Fruit fly (Drosophila melanogaster) whole organism, embryonic: ENCODE data around the gene Pdhb.
A peak's percentile ranks its signal among the peaks of the same experiment; 100 is the strongest.

Experiments
- CG10321 ChIP-seq: fragments of 200-800 bp; sonication (Bioruptor generic); IDR thresholded peaks from 2 replicates; pipeline ENCODE4 v1.3.6; 2022; ENCODE audit warnings: missing biosample characterization, missing genetic modification characterization
- CG10462 ChIP-seq: fragments of 200-800 bp; sonication (Bioruptor generic); optimal IDR thresholded peaks from 2 replicates; lab custom pipeline; 2016; ENCODE audit warnings: missing biosample characterization, missing genetic modification characterization
- CG11456 ChIP-seq: fragments of 200-800 bp; sonication (Bioruptor generic); IDR thresholded peaks from 3 replicates; pipeline ENCODE4 v1.3.6; 2022; ENCODE audit warnings: missing biosample characterization, missing genetic modification characterization
- CG12391 ChIP-seq: fragments of 200-800 bp; sonication (Bioruptor generic); optimal IDR thresholded peaks from 3 replicates; lab custom pipeline; 2018; ENCODE audit warnings: missing biosample characterization, mild to moderate bottlenecking, missing genetic modification characterization, moderate library complexity
- CG1603 ChIP-seq: fragments of 200-800 bp; sonication (Bioruptor generic); optimal IDR thresholded peaks from 2 replicates; lab custom pipeline; 2019; ENCODE audit warnings: missing biosample characterization, mild to moderate bottlenecking, missing genetic modification characterization, moderate library complexity
- CG1792 ChIP-seq: fragments of 200-800 bp; sonication (Bioruptor generic); optimal IDR thresholded peaks from 2 replicates; lab custom pipeline; 2016; ENCODE audit warnings: missing biosample characterization, missing genetic modification characterization
- CG2678 ChIP-seq: fragments of 200-800 bp; sonication (Bioruptor generic); optimal IDR thresholded peaks from 3 replicates; lab custom pipeline; 2019; ENCODE audit warnings: missing biosample characterization, mild to moderate bottlenecking, missing genetic modification characterization, moderate library complexity
- CG2889 ChIP-seq: fragments of 200-800 bp; sonication (Bioruptor generic); IDR thresholded peaks from 3 replicates; pipeline ENCODE4 v1.3.6; 2022; ENCODE audit warnings: missing biosample characterization, missing genetic modification characterization
- CG3163 ChIP-seq: fragments of 200-800 bp; sonication (Bioruptor generic); optimal IDR thresholded peaks from 3 replicates; lab custom pipeline; 2016; ENCODE audit warnings: missing biosample characterization, missing genetic modification characterization
- CG34224 ChIP-seq: fragments of 200-800 bp; sonication (Bioruptor generic); IDR thresholded peaks from 3 replicates; pipeline ENCODE4 v1.3.6; 2022; ENCODE audit warnings: missing biosample characterization, missing genetic modification characterization; ENCODE audit not compliant: partially characterized antibody
- CG4282 ChIP-seq: fragments of 200-800 bp; sonication (Bioruptor generic); optimal IDR thresholded peaks from 2 replicates; lab custom pipeline; 2016; ENCODE audit warnings: missing biosample characterization, missing genetic modification characterization
- CG7745 ChIP-seq: fragments of 200-800 bp; sonication (Bioruptor generic); optimal IDR thresholded peaks from 2 replicates; lab custom pipeline; 2018; ENCODE audit warnings: missing biosample characterization, mild to moderate bottlenecking, missing genetic modification characterization, moderate library complexity
- CG8290 ChIP-seq, 3 experiments: fragments of 200-800 bp; sonication (Bioruptor generic); optimal IDR thresholded peaks; 2 replicates each; lab custom pipeline; 2016 to 2019; ENCODE audit warnings: missing biosample characterization in 3 of 3, missing genetic modification characterization in 3 of 3, mild to moderate bottlenecking in 2 of 3, moderate library complexity in 1 of 3
- CoRest ChIP-seq: fragments of 200-800 bp; sonication (Bioruptor generic); optimal IDR thresholded peaks from 3 replicates; lab custom pipeline; 2018; ENCODE audit warnings: missing biosample characterization, mild to moderate bottlenecking, missing genetic modification characterization, moderate library complexity
- Dll ChIP-seq: fragments of 200-800 bp; sonication (Bioruptor generic); IDR thresholded peaks from 4 replicates; pipeline ENCODE4 v1.3.6; 2022; ENCODE audit warnings: missing biosample characterization, missing genetic modification characterization; ENCODE audit not compliant: partially characterized antibody
- Dref ChIP-seq: fragments of 200-800 bp; sonication (Bioruptor generic); IDR thresholded peaks from 2 replicates; pipeline ENCODE4 v1.3.6; 2022; ENCODE audit warnings: missing biosample characterization, missing genetic modification characterization
- GATAe ChIP-seq: fragments of 200-800 bp; sonication (Bioruptor generic); conservative IDR thresholded peaks from 2 replicates; pipeline ENCODE4 v1.3.6; 2022; ENCODE audit warnings: missing biosample characterization, missing genetic modification characterization
- Hey ChIP-seq: fragments of 200-800 bp; sonication (Bioruptor generic); optimal IDR thresholded peaks from 3 replicates; lab custom pipeline; 2018; ENCODE audit warnings: missing biosample characterization, mild to moderate bottlenecking, missing genetic modification characterization
- Hmr ChIP-seq: fragments of 200-800 bp; sonication (Bioruptor generic); optimal IDR thresholded peaks from 3 replicates; lab custom pipeline; 2017; ENCODE audit warnings: mild to moderate bottlenecking, missing biosample characterization, missing genetic modification reagents, missing genetic modification characterization
- NC2β ChIP-seq: fragments of 200-800 bp; sonication (Bioruptor generic); optimal IDR thresholded peaks from 2 replicates; lab custom pipeline; 2016; ENCODE audit warnings: missing biosample characterization, missing genetic modification characterization
- Optix ChIP-seq: fragments of 200-800 bp; sonication (Bioruptor generic); IDR thresholded peaks from 3 replicates; pipeline ENCODE4 v1.3.6; 2022; ENCODE audit warnings: missing biosample characterization, missing genetic modification characterization
- Pdp1 ChIP-seq, 2 experiments: fragments of 200-800 bp; sonication (Bioruptor generic); optimal IDR thresholded peaks; 3 replicates each; lab custom pipeline; 2016; ENCODE audit warnings: missing biosample characterization in 2 of 2, missing genetic modification characterization in 2 of 2, mild to moderate bottlenecking in 1 of 2, moderate library complexity in 1 of 2
- Spps ChIP-seq: fragments of 200-800 bp; sonication (Bioruptor generic); optimal IDR thresholded peaks from 2 replicates; lab custom pipeline; 2018; ENCODE audit warnings: missing biosample characterization, mild to moderate bottlenecking, missing genetic modification characterization
- Ssrp ChIP-seq: fragments of 200-800 bp; sonication (Bioruptor generic); optimal IDR thresholded peaks from 2 replicates; lab custom pipeline; 2018; ENCODE audit warnings: missing biosample characterization, mild to moderate bottlenecking, missing genetic modification characterization, moderate library complexity
- ash1 ChIP-seq: fragments of 200-800 bp; sonication (Bioruptor generic); optimal IDR thresholded peaks from 2 replicates; lab custom pipeline; 2018; ENCODE audit warnings: missing biosample characterization, mild to moderate bottlenecking, missing genetic modification characterization
- ato ChIP-seq: fragments of 200-800 bp; sonication (Bioruptor generic); IDR thresholded peaks from 2 replicates; pipeline ENCODE4 v1.3.6; 2022; ENCODE audit warnings: missing biosample characterization, missing genetic modification characterization; ENCODE audit not compliant: partially characterized antibody
- bsh ChIP-seq, 2 experiments: fragments of 200-800 bp; sonication (Bioruptor generic); optimal IDR thresholded peaks; 2 replicates each; lab custom pipeline; 2017 to 2018; ENCODE audit warnings: mild to moderate bottlenecking in 2 of 2, missing biosample characterization in 2 of 2, missing genetic modification characterization in 2 of 2, moderate library complexity in 1 of 2
- ci ChIP-seq: fragments of 200-800 bp; sonication (Bioruptor generic); IDR thresholded peaks from 3 replicates; pipeline ENCODE4 v1.3.6; 2022; ENCODE audit warnings: missing biosample characterization, missing genetic modification characterization
- cwo ChIP-seq: fragments of 200-800 bp; sonication (Bioruptor generic); optimal IDR thresholded peaks from 3 replicates; lab custom pipeline; 2017; ENCODE audit warnings: missing biosample characterization, missing genetic modification characterization, mild to moderate bottlenecking, moderate library complexity, missing genetic modification reagents
- dpn ChIP-seq, 2 experiments: fragments of 200-800 bp; sonication (Bioruptor generic); optimal IDR thresholded peaks; 3 replicates each; lab custom pipeline; 2016; ENCODE audit warnings: missing biosample characterization in 2 of 2, missing genetic modification characterization in 2 of 2
- eve ChIP-seq, 2 experiments: fragments of >200 bp; optimal IDR thresholded peaks; 2 replicates each; lab custom pipeline; 2017; ENCODE audit warnings: missing biosample characterization in 2 of 2, missing genetic modification characterization in 2 of 2
- gem ChIP-seq: fragments of 200-800 bp; sonication (Bioruptor generic); optimal IDR thresholded peaks from 2 replicates; lab custom pipeline; 2019; ENCODE audit warnings: missing biosample characterization, mild to moderate bottlenecking, missing genetic modification characterization, moderate library complexity
- her ChIP-seq: fragments of 200-800 bp; sonication (Bioruptor generic); optimal IDR thresholded peaks from 2 replicates; lab custom pipeline; 2016; ENCODE audit warnings: missing biosample characterization, missing genetic modification characterization
- hth ChIP-seq: fragments of >200 bp; optimal IDR thresholded peaks from 2 replicates; lab custom pipeline; 2017; ENCODE audit warnings: inconsistent platforms
- kay ChIP-seq: fragments of 200-800 bp; sonication (Bioruptor generic); optimal IDR thresholded peaks from 2 replicates; lab custom pipeline; 2016; ENCODE audit warnings: missing biosample characterization, missing genetic modification characterization
- kni ChIP-seq: fragments of 200-800 bp; sonication (Bioruptor generic); optimal IDR thresholded peaks from 3 replicates; lab custom pipeline; 2017; ENCODE audit warnings: mild to moderate bottlenecking, missing biosample characterization, missing genetic modification reagents, missing genetic modification characterization
- lab ChIP-seq: fragments of 200-800 bp; sonication (Bioruptor generic); optimal IDR thresholded peaks from 3 replicates; lab custom pipeline; 2017; ENCODE audit warnings: missing biosample characterization, missing genetic modification characterization, mild to moderate bottlenecking, moderate library complexity, missing genetic modification reagents
- lbe ChIP-seq: fragments of 200-800 bp; sonication (Bioruptor generic); optimal IDR thresholded peaks from 2 replicates; lab custom pipeline; 2016; ENCODE audit warnings: missing biosample characterization, mild to moderate bottlenecking, missing genetic modification characterization
- nau ChIP-seq: fragments of 200-800 bp; sonication (Bioruptor generic); optimal IDR thresholded peaks from 3 replicates; lab custom pipeline; 2017; ENCODE audit warnings: missing biosample characterization, mild to moderate bottlenecking, missing genetic modification characterization, missing genetic modification reagents
- pb ChIP-seq: fragments of 200-800 bp; sonication (Bioruptor generic); optimal IDR thresholded peaks from 3 replicates; lab custom pipeline; 2016; ENCODE audit warnings: missing biosample characterization, missing genetic modification characterization
- pho ChIP-seq: fragments of 200-800 bp; sonication (Bioruptor generic); optimal IDR thresholded peaks from 2 replicates; lab custom pipeline; 2016; ENCODE audit warnings: missing biosample characterization, missing genetic modification characterization
- pita ChIP-seq: fragments of 200-800 bp; sonication (Bioruptor generic); optimal IDR thresholded peaks from 2 replicates; lab custom pipeline; 2017; ENCODE audit warnings: missing biosample characterization, mild to moderate bottlenecking, missing genetic modification characterization
- pzg ChIP-seq: fragments of 200-800 bp; sonication (Bioruptor generic); optimal IDR thresholded peaks from 3 replicates; lab custom pipeline; 2018; ENCODE audit warnings: missing biosample characterization, mild to moderate bottlenecking, missing genetic modification characterization, moderate library complexity
- sd ChIP-seq: fragments of 200-800 bp; sonication (Bioruptor generic); optimal IDR thresholded peaks from 3 replicates; lab custom pipeline; 2018; ENCODE audit warnings: missing biosample characterization, mild to moderate bottlenecking, missing genetic modification characterization, moderate library complexity
- sens ChIP-seq: fragments of 200-800 bp; sonication (Bioruptor generic); peaks from one replicate; lab custom pipeline; 2016; ENCODE audit warnings: missing biosample characterization, missing genetic modification characterization
- seq ChIP-seq: fragments of 200-800 bp; sonication (Bioruptor generic); IDR thresholded peaks from 2 replicates; pipeline ENCODE4 v1.3.6; 2022; ENCODE audit warnings: missing biosample characterization, missing genetic modification characterization
- so ChIP-seq: fragments of 200-800 bp; sonication (Bioruptor generic); IDR thresholded peaks from 3 replicates; pipeline ENCODE4 v1.3.6; 2022; ENCODE audit warnings: missing biosample characterization, missing genetic modification characterization
- sr ChIP-seq: fragments of 200-800 bp; sonication (Bioruptor generic); IDR thresholded peaks from 3 replicates; pipeline ENCODE4 v1.3.6; 2022; ENCODE audit warnings: missing biosample characterization, missing genetic modification characterization
- vnd ChIP-seq: fragments of 200-800 bp; sonication (Bioruptor generic); IDR thresholded peaks from 3 replicates; pipeline ENCODE4 v1.3.6; 2022; ENCODE audit warnings: missing biosample characterization, missing genetic modification characterization; ENCODE audit not compliant: partially characterized antibody
- zen2 ChIP-seq: fragments of 200-800 bp; sonication (Bioruptor generic); IDR thresholded peaks from 3 replicates; pipeline ENCODE4 v1.3.6; 2022; ENCODE audit warnings: missing biosample characterization, missing genetic modification characterization; ENCODE audit not compliant: partially characterized antibody
- zfh2 ChIP-seq: fragments of 200-800 bp; sonication (Bioruptor generic); optimal IDR thresholded peaks from 2 replicates; lab custom pipeline; 2016; ENCODE audit warnings: missing biosample characterization, missing genetic modification characterization

Gene Pdhb

DNA sequence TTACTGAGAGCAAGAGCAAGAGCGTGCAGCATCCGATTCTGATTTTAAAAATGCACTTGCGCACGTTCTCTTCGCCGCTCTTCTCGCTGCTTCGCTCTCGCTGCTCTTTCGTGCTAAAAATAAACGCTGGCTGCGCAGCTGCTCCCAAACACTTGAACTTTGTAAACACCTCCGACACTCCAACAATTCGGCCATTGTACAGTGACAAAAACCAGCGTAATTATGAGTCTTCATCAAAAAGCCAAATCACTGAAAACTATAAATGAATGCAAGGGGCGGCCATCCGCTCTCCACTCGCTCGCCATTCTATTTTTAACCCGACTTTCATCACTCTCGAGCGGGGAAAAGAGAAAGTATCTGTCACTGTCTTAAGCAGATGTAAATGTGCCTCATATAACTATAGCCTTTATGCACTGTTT lies 48.2 kb upstream of the Pdhb start (continued):
- TF ChIP-seq lab (GFP tag; lab: Kevin White, UChicago) (peak; percentile 45), CG34224 (GFP tag; lab: Robert Waterston, UW) (no peak), CG8290 (GFP tag; optimal IDR thresholded peaks at IDR 0.05; lab: Kevin White, UChicago) (no peak), CG8290 (tag; optimal IDR thresholded peaks at IDR 0.05; lab: Kevin White, UChicago) (peak in 1 of 2 experiments; percentile 23), kni (peak; percentile 14), dpn (GFP tag; optimal IDR thresholded peaks at IDR 0.05; lab: Kevin White, UChicago) (peak in 1 of 2 experiments; percentile 9), Pdp1 (GFP tag; optimal IDR thresholded peaks at IDR 0.05; lab: Kevin White, UChicago) (no peak), CG1603 (tag; lab: Kevin White, UChicago) (peak; percentile 8), vnd (GFP tag; lab: Robert Waterston, UW) (no peak), CG1792 (no peak), so (no peak), ci (GFP tag; lab: Robert Waterston, UW) (no peak), Ssrp (tag; lab: Kevin White, UChicago) (no peak), seq (GFP tag; lab: Robert Waterston, UW) (no peak), CG2678 (tag; lab: Kevin White, UChicago) (peak; percentile 8), zen2 (GFP tag; lab: Robert Waterston, UW) (no peak), her (GFP tag; lab: Kevin White, UChicago) (peak; percentile 22), zfh2 (GFP tag; lab: Kevin White, UChicago) (no peak), CG3163 (peak; percentile 68), NC2β (GFP tag; lab: Kevin White, UChicago) (no peak), GATAe (GFP tag; lab: Robert Waterston, UW) (no peak), CG7745 (tag; lab: Kevin White, UChicago) (peak; percentile 19), ash1 (GFP tag; lab: Kevin White, UChicago) (no peak), sens (GFP tag; lab: Kevin White, UChicago) (peak; percentile 86), bsh (GFP tag; optimal IDR thresholded peaks at IDR 0.05; lab: Kevin White, UChicago) (peak in 1 of 2 experiments; percentile 18), CG4282 (GFP tag; lab: Kevin White, UChicago) (peak; percentile 10), CoRest (tag; lab: Kevin White, UChicago) (no peak), Hmr (GFP tag; lab: Kevin White, UChicago) (peak; percentile 6), gem (tag; lab: Kevin White, UChicago) (peak; percentile 13), sd (tag; lab: Kevin White, UChicago) (no peak), CG12391 (peak; percentile 11), nau (peak; percentile 21), CG10321 (GFP tag; lab: Robert Waterston, UW) (no peak), pita (no peak)

DNA sequence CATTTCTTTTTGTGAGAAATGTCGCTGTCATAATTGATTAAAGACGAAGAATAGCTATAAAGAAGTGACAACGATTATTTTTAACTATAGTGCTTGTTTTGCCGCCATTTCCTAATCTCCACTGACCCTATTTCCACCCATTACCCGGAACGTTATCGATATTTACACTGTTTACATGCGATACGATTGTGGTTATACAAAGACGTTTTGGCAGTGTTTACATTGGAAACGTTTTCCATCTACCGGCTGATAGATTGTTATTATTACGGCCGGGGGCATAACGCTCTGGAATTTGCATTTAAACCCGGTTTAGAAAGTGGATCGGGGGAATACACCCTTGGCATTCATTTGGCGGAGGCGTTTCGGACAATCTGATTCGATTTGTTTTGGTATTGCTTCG lies 46.6 kb upstream of the Pdhb start:
- TF ChIP-seq Optix: no peak
- TF ChIP-seq CG2889 (GFP tag; lab: Robert Waterston, UW): no peak
- TF ChIP-seq CG10462 (GFP tag; lab: Kevin White, UChicago): no peak
- TF ChIP-seq hth (lab: Kevin White, UChicago): no peak
- TF ChIP-seq kay (GFP tag; lab: Kevin White, UChicago): no peak
- TF ChIP-seq Dref (GFP tag; lab: Robert Waterston, UW): no peak
- TF ChIP-seq Hey: no peak
- peak; percentile 6 for TF ChIP-seq cwo (GFP tag; lab: Kevin White, UChicago)
- TF ChIP-seq eve (GFP tag; optimal IDR thresholded peaks at IDR 0.05; lab: Kevin White, UChicago): no peak
- TF ChIP-seq lbe (GFP tag; lab: Kevin White, UChicago): no peak
- no peak for TF ChIP-seq Dll (GFP tag; lab: Robert Waterston, UW)
- TF ChIP-seq pho (GFP tag; lab: Kevin White, UChicago): no peak
- no peak for TF ChIP-seq Spps (tag; lab: Kevin White, UChicago)
- no peak for TF ChIP-seq CG11456
- no peak for TF ChIP-seq ato (GFP tag; lab: Robert Waterston, UW)
- TF ChIP-seq sr (GFP tag; lab: Robert Waterston, UW): no peak
- no peak for TF ChIP-seq pb (GFP tag; lab: Kevin White, UChicago)
- no peak for TF ChIP-seq pzg (GFP tag; lab: Kevin White, UChicago)
